Worm (Caenorhabditis elegans) whole organism, L2 larva: ENCODE measurements around the gene R10E8.2.

Experiments used
- C34F6.9 ChIP-seq: fragments of 150-350 bp; optimal IDR thresholded peaks from 2 replicates; lab custom pipeline; 2014; ENCODE audit warnings: missing biosample characterization, missing genetic modification characterization
- R02D3.7 ChIP-seq: fragments of 150-350 bp; optimal IDR thresholded peaks from 2 replicates; lab custom pipeline; 2014; ENCODE audit warnings: missing biosample characterization, missing genetic modification characterization
- Y55F3AM.14 ChIP-seq: fragments of 200-800 bp; sonication (Bioruptor generic); optimal IDR thresholded peaks from 2 replicates; lab custom pipeline; 2018; ENCODE audit warnings: mild to moderate bottlenecking, missing genetic modification characterization, missing compliant biosample characterization
- ZK546.5 ChIP-seq: sonication (generic microtip); optimal IDR thresholded peaks from 2 replicates; lab custom pipeline; 2017; ENCODE audit warnings: missing biosample characterization, missing genetic modification characterization
- alr-1 ChIP-seq: fragments of 150-350 bp; optimal IDR thresholded peaks from 2 replicates; lab custom pipeline; 2014; ENCODE audit warnings: missing biosample characterization, missing genetic modification characterization
- aly-2 ChIP-seq: fragments of 150-350 bp; optimal IDR thresholded peaks from 2 replicates; lab custom pipeline; 2014; ENCODE audit warnings: missing biosample characterization, missing genetic modification characterization
- ama-1 ChIP-seq: fragments of 150-350 bp; optimal IDR thresholded peaks from 2 replicates; lab custom pipeline; 2018; ENCODE audit warnings: inconsistent platforms
- blmp-1 ChIP-seq: sonication (generic microtip); optimal IDR thresholded peaks from 2 replicates; lab custom pipeline; 2017; ENCODE audit warnings: missing genetic modification characterization, mild to moderate bottlenecking, missing compliant biosample characterization, antibody characterized with exemption, moderate library complexity; ENCODE audit not compliant: insufficient read depth
- ceh-16 ChIP-seq: fragments of 150-350 bp; optimal IDR thresholded peaks from 2 replicates; lab custom pipeline; 2014; ENCODE audit warnings: missing biosample characterization, missing genetic modification characterization
- ceh-82 ChIP-seq: fragments of 150-350 bp; optimal IDR thresholded peaks from 2 replicates; lab custom pipeline; 2014; ENCODE audit warnings: missing biosample characterization, missing genetic modification characterization
- crh-2 ChIP-seq: sonication (generic microtip); optimal IDR thresholded peaks from 2 replicates; lab custom pipeline; 2017; ENCODE audit warnings: missing biosample characterization, missing genetic modification characterization
- dmd-4 ChIP-seq: sonication (generic microtip); optimal IDR thresholded peaks from 2 replicates; lab custom pipeline; 2017; ENCODE audit warnings: missing biosample characterization, missing genetic modification characterization
- elt-1 ChIP-seq: fragments of 150-350 bp; optimal IDR thresholded peaks from 2 replicates; lab custom pipeline; 2014; ENCODE audit warnings: missing biosample characterization, missing genetic modification characterization
- fos-1 ChIP-seq: fragments of 150-350 bp; optimal IDR thresholded peaks from 2 replicates; lab custom pipeline; 2014; ENCODE audit warnings: missing biosample characterization, missing genetic modification characterization
- lin-11 ChIP-seq: fragments of 150-350 bp; sonication (generic microtip); optimal IDR thresholded peaks from 2 replicates; lab custom pipeline; 2014; ENCODE audit warnings: missing biosample characterization, missing genetic modification characterization, inconsistent platforms, mixed read lengths
- lsy-2 ChIP-seq, 2 experiments: fragments of 150-350 bp in 1 of 2; sonication (generic microtip) in 1 of 2; optimal IDR thresholded peaks; 2 replicates each; lab custom pipeline; 2014 to 2017; ENCODE audit warnings: missing biosample characterization in 2 of 2, missing genetic modification characterization in 2 of 2
- mab-5 ChIP-seq: fragments of 150-350 bp; optimal IDR thresholded peaks from 2 replicates; lab custom pipeline; 2014; ENCODE audit warnings: missing biosample characterization, missing genetic modification characterization
- mdl-1 ChIP-seq, 2 experiments: fragments of 150-350 bp in 1 of 2; sonication (generic microtip) in 1 of 2; optimal IDR thresholded peaks; 2 replicates each; lab custom pipeline; 2017; ENCODE audit warnings: missing biosample characterization in 2 of 2, missing genetic modification characterization in 2 of 2
- nhr-11 ChIP-seq: fragments of 150-350 bp; optimal IDR thresholded peaks from 2 replicates; lab custom pipeline; 2014; ENCODE audit warnings: missing biosample characterization, missing genetic modification characterization
- nhr-12 ChIP-seq: fragments of 150-350 bp; optimal IDR thresholded peaks from 2 replicates; lab custom pipeline; 2014; ENCODE audit warnings: missing biosample characterization, missing genetic modification characterization
- nhr-129 ChIP-seq: fragments of 150-350 bp; optimal IDR thresholded peaks from 2 replicates; lab custom pipeline; 2014; ENCODE audit warnings: missing biosample characterization, missing genetic modification characterization
- nhr-23 ChIP-seq: fragments of 150-350 bp; optimal IDR thresholded peaks from 2 replicates; lab custom pipeline; 2014; ENCODE audit warnings: missing biosample characterization, missing genetic modification reagents, missing genetic modification characterization
- nhr-237 ChIP-seq: fragments of 150-350 bp; optimal IDR thresholded peaks from 2 replicates; lab custom pipeline; 2014; ENCODE audit warnings: missing biosample characterization, missing genetic modification characterization
- nhr-6 ChIP-seq: fragments of 150-350 bp; optimal IDR thresholded peaks from 2 replicates; lab custom pipeline; 2014; ENCODE audit warnings: missing biosample characterization, missing genetic modification characterization
- nhr-77 ChIP-seq: fragments of 150-350 bp; optimal IDR thresholded peaks from 2 replicates; lab custom pipeline; 2014; ENCODE audit warnings: missing biosample characterization, missing genetic modification characterization
- peb-1 ChIP-seq: fragments of 150-350 bp; optimal IDR thresholded peaks from 2 replicates; lab custom pipeline; 2014; ENCODE audit warnings: missing biosample characterization, missing genetic modification characterization
- sem-4 ChIP-seq: fragments of 150-350 bp; optimal IDR thresholded peaks from 2 replicates; lab custom pipeline; 2014; ENCODE audit warnings: missing biosample characterization, missing genetic modification reagents, missing genetic modification characterization
- skn-1 ChIP-seq: sonication (generic microtip); optimal IDR thresholded peaks from 2 replicates; lab custom pipeline; 2017; ENCODE audit warnings: missing biosample characterization, missing genetic modification characterization
- sma-3 ChIP-seq: sonication (generic microtip); optimal IDR thresholded peaks from 2 replicates; lab custom pipeline; 2016; ENCODE audit warnings: missing genetic modification reagents, missing genetic modification characterization, missing compliant biosample characterization
- snpc-4 ChIP-seq: fragments of 150-350 bp; optimal IDR thresholded peaks from 2 replicates; lab custom pipeline; 2014; ENCODE audit warnings: missing biosample characterization, missing genetic modification characterization
- unc-55 ChIP-seq: fragments of 150-350 bp; sonication (generic microtip); optimal IDR thresholded peaks from 3 replicates; lab custom pipeline; 2014; ENCODE audit warnings: missing biosample characterization, missing genetic modification reagents, missing genetic modification characterization
- unc-62 ChIP-seq: fragments of 150-350 bp; optimal IDR thresholded peaks from 2 replicates; lab custom pipeline; 2014; ENCODE audit warnings: missing biosample characterization, missing genetic modification reagents, missing genetic modification characterization
- zag-1 ChIP-seq: fragments of 150-350 bp; optimal IDR thresholded peaks from 2 replicates; lab custom pipeline; 2014; ENCODE audit warnings: missing biosample characterization, missing genetic modification characterization

Gene R10E8.2

ce11 chrV:18254483-18254882 is 889 bp downstream of the R10E8.2 start, which contains the start of gene R10E8.5:
Gene R10E8.5, plus strand, starts transcription at chrV:18254783.
- TF ChIP-seq sem-4 (tag; lab: Kevin White, UChicago) (no peak), nhr-11 (tag; lab: Kevin White, UChicago) (no peak), nhr-6 (tag; lab: Kevin White, UChicago) (no peak), elt-1 (tag; lab: Kevin White, UChicago) (no peak)

- no peak for TF ChIP-seq peb-1 (tag; lab: Kevin White, UChicago)
- no peak for TF ChIP-seq Y55F3AM.14 (GFP tag; lab: Kevin White, UChicago)
- no peak for TF ChIP-seq nhr-237 (tag; lab: Kevin White, UChicago)
- TF ChIP-seq nhr-77 (tag; lab: Kevin White, UChicago): no peak
Measured at ce11 chrV:18265514-18265913, 11.9 kb downstream of the R10E8.2 start.

ce11 chrV:18266238-18266637 is 12.6 kb downstream of the R10E8.2 start, which contains the start of gene R10E8.6:
Gene R10E8.6, minus strand, starts transcription at chrV:18266391.
- TF ChIP-seq blmp-1 (tag; lab: Kevin White, UChicago): no peak
- peak; percentile 10 for TF ChIP-seq crh-2
- TF ChIP-seq sem-4 (tag; lab: Kevin White, UChicago): no peak
- TF ChIP-seq unc-55 (GFP tag; lab: Kevin White, UChicago): no peak
- TF ChIP-seq fos-1 (tag; lab: Kevin White, UChicago): peak; percentile 53
- TF ChIP-seq, all 48 proteins: peak for 2

- TF ChIP-seq C34F6.9: no peak
- TF ChIP-seq lsy-2 (tag; optimal IDR thresholded peaks at IDR 0.05; lab: Kevin White, UChicago): no peak
- TF ChIP-seq dmd-4 (tag; lab: Kevin White, UChicago): no peak
- no peak for TF ChIP-seq mdl-1 (tag; optimal IDR thresholded peaks at IDR 0.05; lab: Kevin White, UChicago)
- TF ChIP-seq alr-1 (tag; lab: Kevin White, UChicago): no peak
- no peak for TF ChIP-seq nhr-23 (tag; lab: Kevin White, UChicago)
- no peak for TF ChIP-seq snpc-4 (tag; lab: Kevin White, UChicago)
- TF ChIP-seq sem-4 (tag; lab: Kevin White, UChicago): no peak
Measured at ce11 chrV:18268744-18269143, 15.2 kb downstream of the R10E8.2 start, which contains the start of gene fbxa-213. Gene fbxa-213, minus strand, starts transcription at chrV:18268844.

ce11 chrV:18269885-18270284 is 16.3 kb downstream of the R10E8.2 start, which contains the start of gene skr-6:
Gene skr-6, minus strand, starts transcription at chrV:18269985.
- no peak for TF ChIP-seq blmp-1 (tag; lab: Kevin White, UChicago)
- TF ChIP-seq sem-4 (tag; lab: Kevin White, UChicago): no peak
- no peak for TF ChIP-seq aly-2 (tag; lab: Kevin White, UChicago)
- no peak for TF ChIP-seq lin-11 (tag; lab: Kevin White, UChicago)
- TF ChIP-seq ceh-16 (tag; lab: Kevin White, UChicago): no peak
- no peak for TF ChIP-seq ceh-82 (tag; lab: Kevin White, UChicago)
- TF ChIP-seq nhr-129 (tag; lab: Kevin White, UChicago): no peak
- TF ChIP-seq nhr-12 (tag; lab: Kevin White, UChicago): no peak
- no peak for TF ChIP-seq unc-62 (GFP tag; lab: Kevin White, UChicago)
- TF ChIP-seq R02D3.7 (tag; lab: Kevin White, UChicago): no peak
- TF ChIP-seq mab-5 (tag; lab: Kevin White, UChicago): no peak
- no peak for TF ChIP-seq nhr-237 (tag; lab: Kevin White, UChicago)
- TF ChIP-seq nhr-11 (tag; lab: Kevin White, UChicago): no peak
- no peak for TF ChIP-seq unc-55 (GFP tag; lab: Kevin White, UChicago)
- TF ChIP-seq sma-3: no peak
- no peak for TF ChIP-seq ZK546.5
- TF ChIP-seq, all 48 proteins: peak for 0

ce11 chrV:18270403-18270802 is 16.8 kb downstream of the R10E8.2 start, which contains the start of gene Y37H2C.4:
Gene Y37H2C.4, plus strand, starts transcription at chrV:18270703.
- TF ChIP-seq alr-1 (tag; lab: Kevin White, UChicago) (no peak), dmd-4 (tag; lab: Kevin White, UChicago) (no peak), nhr-129 (tag; lab: Kevin White, UChicago) (no peak), elt-1 (tag; lab: Kevin White, UChicago) (no peak), nhr-23 (tag; lab: Kevin White, UChicago) (no peak), skn-1 (tag; lab: Kevin White, UChicago) (no peak), C34F6.9 (no peak), nhr-6 (tag; lab: Kevin White, UChicago) (no peak), aly-2 (tag; lab: Kevin White, UChicago) (no peak), unc-62 (GFP tag; lab: Kevin White, UChicago) (no peak), sma-3 (no peak), zag-1 (tag; lab: Kevin White, UChicago) (no peak), R02D3.7 (tag; lab: Kevin White, UChicago) (no peak), snpc-4 (tag; lab: Kevin White, UChicago) (no peak), ZK546.5 (no peak), fos-1 (tag; lab: Kevin White, UChicago) (no peak), blmp-1 (tag; lab: Kevin White, UChicago) (no peak), ama-1 (lab: Kevin White, UChicago) (no peak), ceh-82 (tag; lab: Kevin White, UChicago) (no peak)
